Worm (Caenorhabditis elegans) whole organism, young adult: ENCODE results near the gene F55C10.4.

ENCODE experiments used
- B0035.1 ChIP-seq: sonication (generic microtip); optimal IDR thresholded peaks from 2 replicates; lab custom pipeline; 2016; ENCODE audit warnings: missing genetic modification characterization, mild to moderate bottlenecking, missing compliant biosample characterization, missing genotype, missing genetic modification reagents
- C06A6.2 ChIP-seq: fragments of 200-800 bp; sonication (Bioruptor generic); conservative IDR thresholded peaks from 2 replicates; pipeline ENCODE4 v1.3.6; 2022; ENCODE audit warnings: missing genetic modification characterization, missing compliant biosample characterization
- F23B12.7 ChIP-seq: sonication (generic microtip); optimal IDR thresholded peaks from 2 replicates; lab custom pipeline; 2017; ENCODE audit warnings: missing genetic modification characterization, mild to moderate bottlenecking, missing compliant biosample characterization, antibody characterized with exemption, moderate library complexity; ENCODE audit not compliant: insufficient read depth
- F49E8.2 ChIP-seq: sonication (generic microtip); optimal IDR thresholded peaks from 3 replicates; lab custom pipeline; 2017; ENCODE audit warnings: missing genetic modification characterization, mild to moderate bottlenecking, missing compliant biosample characterization, antibody characterized with exemption, moderate library complexity; ENCODE audit not compliant: insufficient read depth
- F55B11.4 ChIP-seq: sonication (generic microtip); optimal IDR thresholded peaks from 2 replicates; lab custom pipeline; 2016; ENCODE audit warnings: missing compliant biosample characterization, missing genetic modification characterization, borderline replicate concordance; ENCODE audit not compliant: insufficient read depth
- F57A8.1 ChIP-seq: fragments of 200-800 bp; sonication (Bioruptor generic); optimal IDR thresholded peaks from 2 replicates; lab custom pipeline; 2018; ENCODE audit warnings: mild to moderate bottlenecking, missing genetic modification characterization, moderate library complexity, missing compliant biosample characterization
- K11D2.4 ChIP-seq: fragments of 200-800 bp; sonication (Bioruptor generic); IDR thresholded peaks from 2 replicates; pipeline ENCODE4 v1.3.6; 2022; ENCODE audit warnings: missing genetic modification reagents, missing genetic modification characterization, missing compliant biosample characterization
- K12H6.12 ChIP-seq: fragments of 200-800 bp; sonication (Bioruptor generic); optimal IDR thresholded peaks from 2 replicates; lab custom pipeline; 2018; ENCODE audit warnings: mild to moderate bottlenecking, missing genetic modification characterization, missing compliant biosample characterization
- Y53G8AR.9 ChIP-seq: fragments of 200-800 bp; sonication (Bioruptor generic); conservative IDR thresholded peaks from 2 replicates; pipeline ENCODE4 v1.3.6; 2022; ENCODE audit warnings: missing genetic modification reagents, missing genetic modification characterization, missing compliant biosample characterization
- Y56A3A.18 ChIP-seq: fragments of 200-800 bp; sonication (Bioruptor generic); IDR thresholded peaks from 2 replicates; pipeline ENCODE4 v1.3.6; 2022; ENCODE audit warnings: missing genetic modification reagents, missing genetic modification characterization, missing compliant biosample characterization
- Y79H2A.3 ChIP-seq: fragments of 200-800 bp; sonication (Bioruptor generic); conservative IDR thresholded peaks from 2 replicates; pipeline ENCODE4 v1.3.6; 2022; ENCODE audit warnings: missing genetic modification reagents, missing genetic modification characterization, missing compliant biosample characterization
- ccch-3 ChIP-seq: fragments of 200-800 bp; sonication (Bioruptor generic); optimal IDR thresholded peaks from 2 replicates; lab custom pipeline; 2018; ENCODE audit warnings: mild to moderate bottlenecking, missing genetic modification characterization, missing compliant biosample characterization
- chd-7 ChIP-seq: sonication (generic microtip); optimal IDR thresholded peaks from 2 replicates; lab custom pipeline; 2016; ENCODE audit warnings: mild to moderate bottlenecking, missing genetic modification characterization, moderate library complexity, missing compliant biosample characterization
- die-1 ChIP-seq: sonication (generic microtip); optimal IDR thresholded peaks from 2 replicates; lab custom pipeline; 2016; ENCODE audit warnings: missing genotype, mild to moderate bottlenecking, missing genetic modification characterization, missing compliant biosample characterization
- dpff-1 ChIP-seq: sonication (generic microtip); optimal IDR thresholded peaks from 2 replicates; lab custom pipeline; 2017; ENCODE audit warnings: mild to moderate bottlenecking, missing genetic modification characterization, missing compliant biosample characterization
- efl-1 ChIP-seq: fragments of 150-350 bp; optimal IDR thresholded peaks from 2 replicates; lab custom pipeline; 2014; ENCODE audit warnings: missing biosample characterization, missing genetic modification reagents, missing genetic modification characterization
- egrh-3 ChIP-seq: fragments of 200-800 bp; sonication (Bioruptor generic); IDR thresholded peaks from 2 replicates; pipeline ENCODE4 v1.3.6; 2022; ENCODE audit warnings: missing genetic modification reagents, missing genetic modification characterization, missing compliant biosample characterization
- hlh-12 ChIP-seq: sonication (generic microtip); optimal IDR thresholded peaks from 2 replicates; lab custom pipeline; 2016; ENCODE audit warnings: missing genetic modification characterization, missing compliant biosample characterization
- let-526 ChIP-seq: fragments of 200-800 bp; sonication (Bioruptor generic); IDR thresholded peaks from 2 replicates; pipeline ENCODE4 v1.3.6; 2022; ENCODE audit warnings: missing genetic modification reagents, missing genetic modification characterization, missing compliant biosample characterization
- lin-26 ChIP-seq: fragments of 200-800 bp; sonication (Bioruptor generic); IDR thresholded peaks from 2 replicates; pipeline ENCODE4 v1.3.6; 2022; ENCODE audit warnings: missing genetic modification reagents, missing genetic modification characterization, missing compliant biosample characterization
- madf-3 ChIP-seq: fragments of 200-800 bp; sonication (Bioruptor generic); IDR thresholded peaks from 2 replicates; pipeline ENCODE4 v1.3.6; 2022; ENCODE audit warnings: missing genetic modification reagents, missing genetic modification characterization, missing compliant biosample characterization
- mel-28 ChIP-seq: sonication (generic microtip); optimal IDR thresholded peaks from 2 replicates; lab custom pipeline; 2016; ENCODE audit warnings: borderline replicate concordance, mild to moderate bottlenecking, missing genetic modification characterization, missing compliant biosample characterization
- nfya-1 ChIP-seq: sonication (generic microtip); optimal IDR thresholded peaks from 2 replicates; lab custom pipeline; 2017; ENCODE audit warnings: antibody characterized with exemption, missing compliant biosample characterization, missing genetic modification characterization, borderline replicate concordance; ENCODE audit not compliant: insufficient read depth
- sea-2 ChIP-seq: fragments of 200-800 bp; sonication (Bioruptor generic); IDR thresholded peaks from 2 replicates; pipeline ENCODE4 v1.3.6; 2022; ENCODE audit warnings: missing genetic modification characterization, missing compliant biosample characterization
- snpc-3.4 ChIP-seq: sonication (generic microtip); optimal IDR thresholded peaks from 2 replicates; lab custom pipeline; 2017; ENCODE audit warnings: missing genetic modification characterization, mild to moderate bottlenecking, missing compliant biosample characterization, antibody characterized with exemption, moderate library complexity, missing genotype, missing genetic modification reagents
- snpc-4 ChIP-seq, 5 experiments: fragments of 150-350 bp in 1 of 5; sonication (generic microtip) in 4 of 5; optimal IDR thresholded peaks; 2 replicates each; lab custom pipeline; 2014 to 2018; ENCODE audit warnings: missing genetic modification characterization in 5 of 5, missing biosample characterization in 3 of 5, antibody characterized with exemption in 2 of 5, mild to moderate bottlenecking in 2 of 5, missing compliant biosample characterization in 2 of 5, missing genotype in 2 of 5, moderate library complexity in 2 of 5, missing genetic modification reagents in 1 of 5
- tlf-1 ChIP-seq: fragments of 200-800 bp; sonication (Bioruptor generic); optimal IDR thresholded peaks from 2 replicates; lab custom pipeline; 2018; ENCODE audit warnings: mild to moderate bottlenecking, missing genetic modification characterization, missing compliant biosample characterization
- unc-62 ChIP-seq: fragments of 150-350 bp; optimal IDR thresholded peaks from 2 replicates; lab custom pipeline; 2014; ENCODE audit warnings: missing biosample characterization, missing genetic modification reagents, missing genetic modification characterization
- zim-3 ChIP-seq: sonication (generic microtip); optimal IDR thresholded peaks from 2 replicates; lab custom pipeline; 2017; ENCODE audit warnings: mild to moderate bottlenecking, missing genetic modification characterization, moderate library complexity, missing compliant biosample characterization
- ztf-26 ChIP-seq: sonication (generic microtip); optimal IDR thresholded peaks from 2 replicates; lab custom pipeline; 2017; ENCODE audit warnings: missing genetic modification characterization, missing compliant biosample characterization
- ztf-28 ChIP-seq: fragments of 200-800 bp; sonication (Bioruptor generic); IDR thresholded peaks from 2 replicates; pipeline ENCODE4 v1.3.6; 2022; ENCODE audit warnings: missing genetic modification reagents, missing genetic modification characterization, missing compliant biosample characterization
- ztf-6 ChIP-seq: fragments of 200-800 bp; sonication (Bioruptor generic); IDR thresholded peaks from 2 replicates; pipeline ENCODE4 v1.3.6; 2022; ENCODE audit warnings: missing genetic modification reagents, missing genetic modification characterization, missing compliant biosample characterization

The F55C10.4 gene

ce11 chrV:11366129-11366528 is 20.4 kb upstream of the F55C10.4 start, which contains the start of gene dop-5:
Gene dop-5, minus strand, starts transcription at chrV:11366229.
- no peak for TF ChIP-seq B0035.1 (tag; lab: Kevin White, UChicago)
- no peak for TF ChIP-seq F49E8.2 (tag; lab: Kevin White, UChicago)
- TF ChIP-seq Y79H2A.3 (GFP tag; lab: Robert Waterston, UW): no peak
- no peak for TF ChIP-seq die-1
- TF ChIP-seq C06A6.2 (GFP tag; lab: Robert Waterston, UW): no peak
- no peak for TF ChIP-seq dpff-1 (tag; lab: Kevin White, UChicago)
- TF ChIP-seq lin-26 (GFP tag; lab: Robert Waterston, UW): no peak
- TF ChIP-seq chd-7 (tag; lab: Kevin White, UChicago): no peak
- no peak for TF ChIP-seq let-526 (GFP tag; lab: Robert Waterston, UW)
- no peak for TF ChIP-seq K11D2.4 (GFP tag; lab: Robert Waterston, UW)
- TF ChIP-seq snpc-3.4 (tag; lab: Kevin White, UChicago): no peak
- TF ChIP-seq F23B12.7 (tag; lab: Kevin White, UChicago): no peak

- TF ChIP-seq egrh-3: no peak
- no peak for TF ChIP-seq K12H6.12 (tag; lab: Kevin White, UChicago)
- TF ChIP-seq F55B11.4 (tag; lab: Kevin White, UChicago): no peak
- no peak for TF ChIP-seq Y56A3A.18 (GFP tag; lab: Robert Waterston, UW)
- no peak for TF ChIP-seq snpc-4 (GFP tag; optimal IDR thresholded peaks at IDR 0.05; lab: Kevin White, UChicago)
- TF ChIP-seq snpc-4 (tag; optimal IDR thresholded peaks at IDR 0.05; lab: Kevin White, UChicago): no peak
- no peak for TF ChIP-seq unc-62 (GFP tag; lab: Kevin White, UChicago)
- no peak for TF ChIP-seq hlh-12 (tag; lab: Kevin White, UChicago)
- TF ChIP-seq ccch-3 (GFP tag; lab: Kevin White, UChicago): no peak
These were observed 14.1 kb upstream of the F55C10.4 start for ce11 chrV:11372284-11372878.

- TF ChIP-seq ztf-26 (tag; lab: Kevin White, UChicago) (no peak), efl-1 (no peak), ztf-28 (GFP tag; lab: Robert Waterston, UW) (no peak), ztf-6 (GFP tag; lab: Robert Waterston, UW) (no peak), let-526 (GFP tag; lab: Robert Waterston, UW) (no peak), F57A8.1 (no peak), sea-2 (no peak), tlf-1 (GFP tag; lab: Kevin White, UChicago) (no peak), nfya-1 (tag; lab: Kevin White, UChicago) (no peak), zim-3 (tag; lab: Kevin White, UChicago) (no peak), mel-28 (tag; lab: Kevin White, UChicago) (no peak), Y53G8AR.9 (GFP tag; lab: Robert Waterston, UW) (no peak), madf-3 (GFP tag; lab: Robert Waterston, UW) (no peak)
- TF ChIP-seq, all 124 proteins: peak for 0
These were observed 12.6 kb upstream of the F55C10.4 start for ce11 chrV:11373918-11374317.
